Fruit fly (Drosophila melanogaster): ENCODE measurements around the gene lz.

Gene lz

dm6 chrX:9352112-9353096, 68.0 kb downstream of the lz start:
- TF ChIP-seq Sin3A (optimal IDR thresholded peaks at IDR 0.05) (no peak), psq (optimal IDR thresholded peaks at IDR 0.05) (no peak)

Measured in Kc167 (cell line).